Worm (Caenorhabditis elegans) whole organism, L3 larva: ENCODE results near the gene Y51A2B.2.

Experiments used
- ZK546.5 ChIP-seq: sonication (generic microtip); optimal IDR thresholded peaks from 2 replicates; lab custom pipeline; 2017; ENCODE audit warnings: missing biosample characterization, missing genetic modification characterization
- ama-1 ChIP-seq: fragments of 150-350 bp; optimal IDR thresholded peaks from 2 replicates; lab custom pipeline; 2018
- egl-27 ChIP-seq: sonication (generic microtip); optimal IDR thresholded peaks from 4 replicates; lab custom pipeline; 2017; ENCODE audit warnings: missing biosample characterization, missing genetic modification reagents, missing genetic modification characterization
- mdl-1 ChIP-seq: fragments of 150-350 bp; optimal IDR thresholded peaks from 2 replicates; lab custom pipeline; 2014; ENCODE audit warnings: missing biosample characterization, missing genetic modification characterization
- nhr-12 ChIP-seq: fragments of 150-350 bp; optimal IDR thresholded peaks from 2 replicates; lab custom pipeline; 2014; ENCODE audit warnings: missing biosample characterization, missing genetic modification characterization
- nhr-237 ChIP-seq: fragments of 150-350 bp; optimal IDR thresholded peaks from 2 replicates; lab custom pipeline; 2014; ENCODE audit warnings: missing biosample characterization, missing genetic modification characterization
- nhr-76 ChIP-seq: fragments of 150-350 bp; sonication (generic microtip); optimal IDR thresholded peaks from 5 replicates; lab custom pipeline; 2014; ENCODE audit warnings: missing biosample characterization, missing genetic modification characterization
- pha-4 ChIP-seq: fragments of 150-350 bp; optimal IDR thresholded peaks from 2 replicates; lab custom pipeline; 2014; ENCODE audit warnings: missing biosample characterization, missing genetic modification reagents, missing genetic modification characterization
- pqm-1 ChIP-seq: fragments of 150-350 bp; optimal IDR thresholded peaks from 2 replicates; lab custom pipeline; 2017; ENCODE audit warnings: missing biosample characterization, missing genetic modification characterization, inconsistent platforms
- ztf-11 ChIP-seq: fragments of 150-350 bp; optimal IDR thresholded peaks from 2 replicates; lab custom pipeline; 2014; ENCODE audit warnings: missing biosample characterization, missing genetic modification characterization

DNA sequence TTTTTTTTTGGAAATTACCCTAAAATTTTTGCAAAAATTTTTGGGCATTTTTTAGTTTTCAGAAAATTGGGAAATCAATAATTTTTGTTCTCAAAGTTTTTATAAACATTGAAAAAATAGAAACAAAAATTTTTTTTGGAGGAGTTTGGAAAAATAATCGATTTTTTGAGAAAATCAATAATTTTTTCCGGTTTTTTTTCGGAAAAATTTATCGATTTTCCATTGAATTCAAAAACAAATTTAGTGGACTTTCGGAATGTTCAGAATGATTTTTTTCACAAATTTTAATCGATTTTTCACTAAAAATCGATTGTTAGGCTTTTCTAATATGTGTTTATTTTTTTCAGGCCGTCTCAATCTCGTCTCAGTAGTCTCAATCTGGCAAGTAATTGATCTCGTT is 36.7 kb upstream of the Y51A2B.2 start:
- no peak for TF ChIP-seq pqm-1 (tag; lab: Kevin White, UChicago)
- no peak for TF ChIP-seq ztf-11 (tag; lab: Kevin White, UChicago)
- TF ChIP-seq egl-27 (tag; lab: Kevin White, UChicago): no peak
- no peak for TF ChIP-seq ama-1 (lab: Kevin White, UChicago)
- TF ChIP-seq nhr-237 (tag; lab: Kevin White, UChicago): no peak
- TF ChIP-seq pha-4 (tag; lab: Kevin White, UChicago): no peak
- no peak for TF ChIP-seq ZK546.5 (tag; lab: Kevin White, UChicago)
- TF ChIP-seq nhr-12 (tag; lab: Kevin White, UChicago): no peak
- no peak for TF ChIP-seq mdl-1 (tag; lab: Kevin White, UChicago)
- TF ChIP-seq nhr-76 (tag; lab: Kevin White, UChicago): no peak
